Fruit fly (Drosophila melanogaster): ENCODE data around the gene CG12106.

Gene CG12106

dm6 chrX:9236485-9236884 lies 42.8 kb downstream of the CG12106 start, which contains the start of gene Ir8a:
Gene Ir8a (minus strand): TSS chrX:9236585.
- TF ChIP-seq CG32006 (GFP tag; optimal IDR thresholded peaks at IDR 0.05) (no peak), svp (GFP tag) (no peak), eg (GFP tag; IDR thresholded peaks at IDR 0.05) (no peak), ss (GFP tag; optimal IDR thresholded peaks at IDR 0.05) (no peak), CG1621 (tag; optimal IDR thresholded peaks at IDR 0.05) (no peak), lz (GFP tag; optimal IDR thresholded peaks at IDR 0.05) (no peak), achi (GFP tag; optimal IDR thresholded peaks at IDR 0.05) (no peak), Eip78C (GFP tag) (no peak), Hr39 (GFP tag; optimal IDR thresholded peaks at IDR 0.05) (no peak), Blimp-1 (GFP tag; optimal IDR thresholded peaks at IDR 0.05) (no peak), CG8119 (GFP tag; IDR thresholded peaks at IDR 0.05) (no peak), CG6163 (GFP tag; IDR thresholded peaks at IDR 0.05) (no peak), dsx (GFP tag; optimal IDR thresholded peaks at IDR 0.05; ENCODE audit: poor library complexity, severe bottlenecking) (no peak)

dm6 chrX:9243417-9243884 lies 49.8 kb downstream of the CG12106 start, which contains the start of the genes mxc and Larp7:
Gene mxc (minus strand): TSS chrX:9243467.
Gene Larp7 (plus strand): TSS chrX:9243817.
- TF ChIP-seq CG31627 (GFP tag; optimal IDR thresholded peaks at IDR 0.05) (peak; percentile 76), Eip75B (GFP tag; optimal IDR thresholded peaks at IDR 0.05) (no peak), CG6163 (GFP tag; IDR thresholded peaks at IDR 0.05) (no peak), topi (GFP tag; optimal IDR thresholded peaks at IDR 0.05) (no peak), Gug (GFP tag; IDR thresholded peaks at IDR 0.05) (peak; percentile 40), CG11902 (GFP tag; optimal IDR thresholded peaks at IDR 0.05) (peak; percentile 45), CG11294 (GFP tag; IDR thresholded peaks at IDR 0.05) (0 out of 2 replicates have a peak, but pooled peaks have one; percentile 35), CG1621 (tag; optimal IDR thresholded peaks at IDR 0.05) (no peak), lz (GFP tag; optimal IDR thresholded peaks at IDR 0.05) (peak; percentile 85), svp (GFP tag) (peak; percentile 82), CG6792 (GFP tag; optimal IDR thresholded peaks at IDR 0.05) (peak; percentile 39), fd59A (GFP tag; optimal IDR thresholded peaks at IDR 0.05) (peak; percentile 20), CG3919 (GFP tag; optimal IDR thresholded peaks at IDR 0.05) (no peak), fd85E (GFP tag; optimal IDR thresholded peaks at IDR 0.05) (no peak), ss (GFP tag; optimal IDR thresholded peaks at IDR 0.05) (no peak), vri (GFP tag; optimal IDR thresholded peaks at IDR 0.05) (no peak), CG15336 (GFP tag; IDR thresholded peaks at IDR 0.05) (0 out of 2 replicates have a peak, but pooled peaks have one; percentile 33), Hr38 (GFP tag; optimal IDR thresholded peaks at IDR 0.05) (no peak), CG34406 (GFP tag; optimal IDR thresholded peaks at IDR 0.05) (peak; percentile 38), Sox102F (GFP tag; optimal IDR thresholded peaks at IDR 0.05) (no peak), Sox15 (GFP tag; optimal IDR thresholded peaks at IDR 0.05) (peak; percentile 40), Ets21C (GFP tag; optimal IDR thresholded peaks at IDR 0.05) (no peak), acj6 (GFP tag; optimal IDR thresholded peaks at IDR 0.05) (no peak), esn (GFP tag; optimal IDR thresholded peaks at IDR 0.05) (peak; percentile 65), Hr39 (GFP tag; optimal IDR thresholded peaks at IDR 0.05) (peak; percentile 77), CG8119 (GFP tag; IDR thresholded peaks at IDR 0.05) (no peak), Ets96B (tag; optimal IDR thresholded peaks at IDR 0.05) (peak; percentile 39), cyc (GFP tag; optimal IDR thresholded peaks at IDR 0.05) (peak; percentile 71), CG16779 (tag; optimal IDR thresholded peaks at IDR 0.05) (no peak), CG3032 (tag; optimal IDR thresholded peaks at IDR 0.05) (peak; percentile 65)
